Fruit fly (Drosophila melanogaster) whole organism, embryonic: ENCODE measurements around the gene Tsp2A.
A peak's percentile ranks its signal among the peaks of the same experiment; 100 is the strongest.

Experiments
- Ada2b ChIP-seq: fragments of 200-800 bp; sonication (Bioruptor generic); IDR thresholded peaks from 2 replicates; pipeline ENCODE4 v1.3.6; 2022; ENCODE audit warnings: missing biosample characterization, missing genetic modification characterization
- Aef1 ChIP-seq: fragments of 200-800 bp; sonication (Bioruptor generic); IDR thresholded peaks from 3 replicates; pipeline ENCODE4 v1.3.6; 2022; ENCODE audit warnings: missing biosample characterization, missing genetic modification characterization
- CG10366 ChIP-seq: fragments of 200-800 bp; sonication (Bioruptor generic); IDR thresholded peaks from 2 replicates; pipeline ENCODE4 v1.3.6; 2022; ENCODE audit warnings: missing biosample characterization, missing genetic modification characterization
- CG11560 ChIP-seq: fragments of 200-800 bp; sonication (Bioruptor generic); IDR thresholded peaks from 3 replicates; pipeline ENCODE4 v1.3.6; 2022; ENCODE audit warnings: missing biosample characterization, missing genetic modification characterization
- CG12155 ChIP-seq: fragments of 200-800 bp; sonication (Bioruptor generic); optimal IDR thresholded peaks from 3 replicates; lab custom pipeline; 2016; ENCODE audit warnings: missing biosample characterization, missing genetic modification characterization
- CG13296 ChIP-seq: fragments of 200-800 bp; sonication (Bioruptor generic); optimal IDR thresholded peaks from 3 replicates; lab custom pipeline; 2018; ENCODE audit warnings: missing biosample characterization, mild to moderate bottlenecking, missing genetic modification characterization
- CG13624 ChIP-seq: fragments of 200-800 bp; sonication (Bioruptor generic); optimal IDR thresholded peaks from 2 replicates; lab custom pipeline; 2016; ENCODE audit warnings: missing biosample characterization, missing genetic modification characterization
- CG13775 ChIP-seq: fragments of 200-800 bp; sonication (Bioruptor generic); optimal IDR thresholded peaks from 3 replicates; lab custom pipeline; 2017; ENCODE audit warnings: missing biosample characterization, mild to moderate bottlenecking, missing genetic modification characterization
- CG17328 ChIP-seq: fragments of 200-800 bp; sonication (Bioruptor generic); IDR thresholded peaks from 2 replicates; pipeline ENCODE4 v1.3.6; 2022; ENCODE audit warnings: missing biosample characterization, missing genetic modification characterization
- CG2129 ChIP-seq: fragments of 200-800 bp; sonication (Bioruptor generic); IDR thresholded peaks from 2 replicates; pipeline ENCODE4 v1.3.6; 2022; ENCODE audit warnings: missing biosample characterization, missing genetic modification characterization; ENCODE audit not compliant: partially characterized antibody
- CG2199 ChIP-seq: fragments of 200-800 bp; sonication (Bioruptor generic); IDR thresholded peaks from 3 replicates; pipeline ENCODE4 v1.3.6; 2022; ENCODE audit warnings: missing biosample characterization, missing genetic modification characterization
- CG30020 ChIP-seq: fragments of 200-800 bp; optimal IDR thresholded peaks from 2 replicates; lab custom pipeline; 2019; ENCODE audit warnings: missing biosample characterization, mild to moderate bottlenecking, missing genetic modification characterization, moderate library complexity
- CG31224 ChIP-seq: fragments of 200-800 bp; sonication (Bioruptor generic); IDR thresholded peaks from 2 replicates; pipeline ENCODE4 v1.3.6; 2022; ENCODE audit warnings: missing biosample characterization, missing genetic modification characterization
- CG31365 ChIP-seq: fragments of 200-800 bp; sonication (Bioruptor generic); optimal IDR thresholded peaks from 2 replicates; lab custom pipeline; 2018; ENCODE audit warnings: missing biosample characterization, mild to moderate bottlenecking, missing genetic modification characterization
- CG34224 ChIP-seq: fragments of 200-800 bp; sonication (Bioruptor generic); IDR thresholded peaks from 3 replicates; pipeline ENCODE4 v1.3.6; 2022; ENCODE audit warnings: missing biosample characterization, missing genetic modification characterization; ENCODE audit not compliant: partially characterized antibody
- CG5953 ChIP-seq: fragments of 200-800 bp; sonication (Bioruptor generic); IDR thresholded peaks from 2 replicates; pipeline ENCODE4 v1.3.6; 2022; ENCODE audit warnings: missing biosample characterization, missing genetic modification characterization
- CG6175 ChIP-seq: fragments of 200-800 bp; sonication (Bioruptor generic); IDR thresholded peaks from 3 replicates; pipeline ENCODE4 v1.3.6; 2022; ENCODE audit warnings: missing biosample characterization, missing genetic modification characterization
- CG6683 ChIP-seq: fragments of 200-800 bp; sonication (Bioruptor generic); optimal IDR thresholded peaks from 2 replicates; lab custom pipeline; 2017; ENCODE audit warnings: missing biosample characterization, mild to moderate bottlenecking, missing genetic modification characterization, missing genetic modification reagents
- CG6765 ChIP-seq: fragments of 200-800 bp; sonication (Bioruptor generic); optimal IDR thresholded peaks from 3 replicates; lab custom pipeline; 2017; ENCODE audit warnings: missing biosample characterization, mild to moderate bottlenecking, missing genetic modification characterization
- CG7556 ChIP-seq: fragments of 200-800 bp; sonication (Bioruptor generic); optimal IDR thresholded peaks from 2 replicates; lab custom pipeline; 2017; ENCODE audit warnings: missing biosample characterization, mild to moderate bottlenecking, missing genetic modification characterization
- CG7987 ChIP-seq: fragments of 200-800 bp; sonication (Bioruptor generic); optimal IDR thresholded peaks from 2 replicates; lab custom pipeline; 2018; ENCODE audit warnings: missing biosample characterization, mild to moderate bottlenecking, missing genetic modification characterization, moderate library complexity
- CTCF ChIP-seq: fragments of 200-800 bp; sonication (Bioruptor generic); optimal IDR thresholded peaks from 2 replicates; lab custom pipeline; 2017; ENCODE audit warnings: missing biosample characterization, mild to moderate bottlenecking, missing genetic modification characterization, moderate library complexity
- Eip74EF ChIP-seq, 2 experiments: fragments of 200-800 bp in 1 of 2; fragments of >200 bp in 1 of 2; sonication (Bioruptor generic) in 1 of 2; optimal IDR thresholded peaks; 2 replicates each; lab custom pipeline; 2017 to 2019; ENCODE audit warnings: missing biosample characterization in 2 of 2, missing genetic modification characterization in 2 of 2, mild to moderate bottlenecking in 1 of 2, moderate library complexity in 1 of 2
- Ets65A ChIP-seq: fragments of 200-800 bp; sonication (Bioruptor generic); peaks from one replicate; lab custom pipeline; 2016; ENCODE audit warnings: missing biosample characterization, missing genetic modification characterization
- HmgD ChIP-seq: fragments of 200-800 bp; sonication (Bioruptor generic); optimal IDR thresholded peaks from 3 replicates; lab custom pipeline; 2016; ENCODE audit warnings: missing biosample characterization, missing genetic modification characterization
- HmgZ ChIP-seq: fragments of 200-800 bp; sonication (Bioruptor generic); optimal IDR thresholded peaks from 2 replicates; lab custom pipeline; 2018; ENCODE audit warnings: missing biosample characterization, mild to moderate bottlenecking, missing genetic modification characterization
- Lhr ChIP-seq: fragments of 200-800 bp; sonication (Bioruptor generic); optimal IDR thresholded peaks from 3 replicates; lab custom pipeline; 2017; ENCODE audit warnings: mild to moderate bottlenecking, missing biosample characterization, missing genetic modification reagents, missing genetic modification characterization
- Scr ChIP-seq: fragments of 200-800 bp; sonication (Bioruptor generic); IDR thresholded peaks from 2 replicates; pipeline ENCODE4 v1.3.6; 2022; ENCODE audit warnings: missing biosample characterization, missing genetic modification characterization; ENCODE audit not compliant: partially characterized antibody
- Spps ChIP-seq: fragments of 200-800 bp; sonication (Bioruptor generic); optimal IDR thresholded peaks from 2 replicates; lab custom pipeline; 2018; ENCODE audit warnings: missing biosample characterization, mild to moderate bottlenecking, missing genetic modification characterization
- TFAM ChIP-seq: fragments of 200-800 bp; sonication (Bioruptor generic); optimal IDR thresholded peaks from 2 replicates; lab custom pipeline; 2017; ENCODE audit warnings: missing biosample characterization, missing genetic modification characterization, inconsistent platforms
- Xbp1 ChIP-seq: fragments of 200-800 bp; sonication (Bioruptor generic); optimal IDR thresholded peaks from 3 replicates; lab custom pipeline; 2016; ENCODE audit warnings: missing biosample characterization, mild to moderate bottlenecking, missing genetic modification characterization
- abd-A ChIP-seq: fragments of 200-800 bp; sonication (Bioruptor generic); optimal IDR thresholded peaks from 3 replicates; lab custom pipeline; 2019; ENCODE audit warnings: missing biosample characterization, mild to moderate bottlenecking, missing genetic modification characterization, moderate library complexity
- ase ChIP-seq: fragments of 200-800 bp; sonication (Bioruptor generic); IDR thresholded peaks from 3 replicates; pipeline ENCODE4 v1.3.6; 2022; ENCODE audit warnings: missing biosample characterization, missing genetic modification characterization
- bbx ChIP-seq: fragments of 200-800 bp; sonication (Bioruptor generic); IDR thresholded peaks from 2 replicates; pipeline ENCODE4 v1.3.6; 2022; ENCODE audit warnings: missing biosample characterization, missing genetic modification characterization; ENCODE audit not compliant: partially characterized antibody
- bcd ChIP-seq: fragments of 200-800 bp; sonication (Bioruptor generic); optimal IDR thresholded peaks from 2 replicates; lab custom pipeline; 2017; ENCODE audit warnings: missing biosample characterization, mild to moderate bottlenecking, missing genetic modification characterization
- cad ChIP-seq: fragments of >200 bp; optimal IDR thresholded peaks from 2 replicates; lab custom pipeline; 2017; ENCODE audit warnings: missing biosample characterization, missing genetic modification characterization
- crol ChIP-seq: fragments of 200-800 bp; sonication (Bioruptor generic); IDR thresholded peaks from 2 replicates; pipeline ENCODE4 v1.3.6; 2022; ENCODE audit warnings: missing biosample characterization, missing genetic modification characterization
- emc ChIP-seq: fragments of 200-800 bp; sonication (Bioruptor generic); optimal IDR thresholded peaks from 2 replicates; lab custom pipeline; 2016; ENCODE audit warnings: missing biosample characterization, missing genetic modification characterization
- esg ChIP-seq: fragments of 200-800 bp; sonication (Bioruptor generic); conservative IDR thresholded peaks from 2 replicates; pipeline ENCODE4 v1.3.6; 2022; ENCODE audit warnings: missing biosample characterization, missing genetic modification characterization
- grn ChIP-seq: fragments of 200-800 bp; sonication (Bioruptor generic); optimal IDR thresholded peaks from 3 replicates; lab custom pipeline; 2017; ENCODE audit warnings: missing biosample characterization, missing genetic modification characterization
- h ChIP-seq: fragments of >200 bp; optimal IDR thresholded peaks from 2 replicates; lab custom pipeline; 2017
- her ChIP-seq: fragments of 200-800 bp; sonication (Bioruptor generic); optimal IDR thresholded peaks from 2 replicates; lab custom pipeline; 2016; ENCODE audit warnings: missing biosample characterization, missing genetic modification characterization
- jing ChIP-seq: fragments of 200-800 bp; sonication (Bioruptor generic); optimal IDR thresholded peaks from 2 replicates; lab custom pipeline; 2018; ENCODE audit warnings: missing biosample characterization, mild to moderate bottlenecking, missing genetic modification characterization
- kay ChIP-seq: fragments of 200-800 bp; sonication (Bioruptor generic); optimal IDR thresholded peaks from 2 replicates; lab custom pipeline; 2016; ENCODE audit warnings: missing biosample characterization, missing genetic modification characterization
- ken ChIP-seq: fragments of 200-800 bp; sonication (Bioruptor generic); IDR thresholded peaks from 3 replicates; pipeline ENCODE4 v1.3.6; 2022; ENCODE audit warnings: missing biosample characterization, missing genetic modification characterization
- lov ChIP-seq, 2 experiments: fragments of 200-800 bp in 1 of 2; fragments of >200 bp in 1 of 2; sonication (Bioruptor generic) in 1 of 2; IDR thresholded peaks in 1 of 2; optimal IDR thresholded peaks in 1 of 2; 2 replicates in 1 of 2; 3 replicates in 1 of 2; pipeline versions ENCODE4 v1.3.6 to Lab custom; 2017 to 2022; ENCODE audit warnings: missing biosample characterization in 1 of 2, missing genetic modification characterization in 1 of 2
- nmo ChIP-seq: fragments of 200-800 bp; sonication (Bioruptor generic); optimal IDR thresholded peaks from 2 replicates; lab custom pipeline; 2018; ENCODE audit warnings: missing biosample characterization, mild to moderate bottlenecking, missing genetic modification characterization, moderate library complexity
- oc ChIP-seq: fragments of 200-800 bp; sonication (Bioruptor generic); optimal IDR thresholded peaks from 2 replicates; lab custom pipeline; 2018; ENCODE audit warnings: missing biosample characterization, mild to moderate bottlenecking, missing genetic modification characterization, moderate library complexity
- sisA ChIP-seq: fragments of 200-800 bp; sonication (Bioruptor generic); IDR thresholded peaks from 2 replicates; pipeline ENCODE4 v1.3.6; 2022; ENCODE audit warnings: missing biosample characterization, missing genetic modification characterization
- sna ChIP-seq: fragments of 200-800 bp; sonication (Bioruptor generic); IDR thresholded peaks from 2 replicates; pipeline ENCODE4 v1.3.6; 2022; ENCODE audit warnings: missing biosample characterization, missing genetic modification characterization; ENCODE audit not compliant: partially characterized antibody
- unpg ChIP-seq: fragments of 200-800 bp; sonication (Bioruptor generic); optimal IDR thresholded peaks from 3 replicates; lab custom pipeline; 2018; ENCODE audit warnings: missing biosample characterization, mild to moderate bottlenecking, missing genetic modification characterization, moderate library complexity
- usp ChIP-seq: fragments of >200 bp; optimal IDR thresholded peaks from 2 replicates; lab custom pipeline; 2017; ENCODE audit warnings: missing biosample characterization, missing genetic modification characterization

Gene Tsp2A

dm6 chrX:1322214-1322613, 24.1 kb upstream of the Tsp2A start, which contains the start of gene DAAM (continued):
- TF ChIP-seq CG13296 (GFP tag; lab: Kevin White, UChicago): no peak
- peak; percentile 44 for TF ChIP-seq her (GFP tag; lab: Kevin White, UChicago)
- peak; percentile 65 for TF ChIP-seq bcd (GFP tag; lab: Kevin White, UChicago)
- TF ChIP-seq emc: peak; percentile 29
- no peak for TF ChIP-seq CG13775 (GFP tag; lab: Kevin White, UChicago)
- TF ChIP-seq lov (optimal IDR thresholded peaks at IDR 0.05; lab: Kevin White, UChicago): no peak
- TF ChIP-seq lov (GFP tag; IDR thresholded peaks at IDR 0.05; lab: Robert Waterston, UW): no peak
- TF ChIP-seq CG12155 (GFP tag; lab: Kevin White, UChicago): no peak
- TF ChIP-seq ase: no peak
- TF ChIP-seq CG6175 (GFP tag; lab: Robert Waterston, UW): no peak
- peak; percentile 80; the same call in 2 of the 3 replicates for TF ChIP-seq CG2199 (GFP tag; lab: Robert Waterston, UW)
- TF ChIP-seq bbx (GFP tag; lab: Robert Waterston, UW): peak; percentile 63; the same call in 1 of the 2 replicates
- no peak for TF ChIP-seq TFAM
- no peak for TF ChIP-seq CG30020
- no peak; the same call in 1 of the 2 replicates for TF ChIP-seq CG10366 (GFP tag; lab: Robert Waterston, UW)
- no peak for TF ChIP-seq Ada2b (GFP tag; lab: Robert Waterston, UW)
- no peak for TF ChIP-seq CG7556
- 0 out of 2 replicates have a peak, but pooled peaks have one; percentile 29 for TF ChIP-seq Scr (GFP tag; lab: Robert Waterston, UW)
- TF ChIP-seq Spps: no peak
- TF ChIP-seq HmgD (GFP tag; lab: Kevin White, UChicago): peak; percentile 75
- peak; percentile 28; the same call in 1 of the 2 replicates for TF ChIP-seq CG17328 (GFP tag; lab: Robert Waterston, UW)
- TF ChIP-seq CG5953 (GFP tag; lab: Robert Waterston, UW): no peak
- no peak for TF ChIP-seq jing (GFP tag; lab: Kevin White, UChicago)
- TF ChIP-seq sna (GFP tag; lab: Robert Waterston, UW): no peak
- peak; percentile 48 for TF ChIP-seq nmo (GFP tag; lab: Kevin White, UChicago)
- no peak for TF ChIP-seq oc
- peak; percentile 30 for TF ChIP-seq CG31365
- peak; percentile 59 for TF ChIP-seq CG7987 (GFP tag; lab: Kevin White, UChicago)
- peak; percentile 85 for TF ChIP-seq HmgZ
- peak; percentile 63; the same call in 2 of the 3 replicates for TF ChIP-seq ken
- peak in 1 of 2 experiments; percentile 5 for TF ChIP-seq Eip74EF (GFP tag; optimal IDR thresholded peaks at IDR 0.05; lab: Kevin White, UChicago)
- no peak for TF ChIP-seq usp (GFP tag; lab: Kevin White, UChicago)
- TF ChIP-seq Lhr (GFP tag; lab: Kevin White, UChicago): peak; percentile 97
- TF ChIP-seq CG31224 (GFP tag; lab: Robert Waterston, UW): no peak
- TF ChIP-seq CG13624: no peak
- no peak for TF ChIP-seq crol (GFP tag; lab: Robert Waterston, UW)
- TF ChIP-seq grn: peak; percentile 60
- no peak for TF ChIP-seq unpg
- no peak for TF ChIP-seq abd-A (tag; lab: Kevin White, UChicago)
- no peak for TF ChIP-seq cad (GFP tag; lab: Kevin White, UChicago)
- TF ChIP-seq CG11560: peak; percentile 54; the same call in 1 of the 3 replicates
- no peak for TF ChIP-seq CG6765
- TF ChIP-seq Aef1 (GFP tag; lab: Robert Waterston, UW): no peak
- no peak for TF ChIP-seq sisA (GFP tag; lab: Robert Waterston, UW)
- peak; percentile 65 for TF ChIP-seq CTCF (GFP tag; lab: Kevin White, UChicago)
- no peak for TF ChIP-seq CG6683
- peak; percentile 99 for TF ChIP-seq Ets65A (GFP tag; lab: Kevin White, UChicago)
- TF ChIP-seq esg (GFP tag; lab: Robert Waterston, UW): no peak
- peak; percentile 20 for TF ChIP-seq Xbp1
- no peak for TF ChIP-seq CG2129 (GFP tag; lab: Robert Waterston, UW)
- no peak for TF ChIP-seq CG34224 (GFP tag; lab: Robert Waterston, UW)
- TF ChIP-seq kay: no peak
- no peak for TF ChIP-seq h (lab: Kevin White, UChicago)
